Worm (Caenorhabditis elegans): ENCODE results near the gene H01G02.3.

H01G02.3 gene

DNA sequence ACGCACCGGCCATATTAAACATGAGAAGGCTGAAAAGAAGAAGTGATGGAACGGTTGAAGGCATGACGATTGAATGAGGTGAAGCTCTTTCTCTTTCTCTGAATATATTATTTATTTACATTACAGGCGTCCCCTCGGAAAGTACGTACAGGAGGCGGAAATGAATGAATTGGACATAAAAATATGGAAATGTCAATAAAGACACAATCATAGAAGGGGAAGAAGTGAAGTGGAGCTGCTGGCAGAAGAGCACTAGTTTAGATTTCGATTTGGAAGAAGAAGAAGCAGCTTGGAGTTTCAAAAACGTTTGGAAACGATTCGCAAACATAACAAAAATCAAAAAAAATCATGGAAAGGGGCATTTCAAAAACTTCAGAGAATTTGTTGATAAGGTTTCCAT lies 11.7 kb upstream of the H01G02.3 start, which contains the start of gene H01G02.1:
TSS of gene H01G02.1 (minus strand) at position 101 of the 400 bp plus-strand sequence.
- no peak for TF ChIP-seq F13H6.1 (tag; optimal IDR thresholded peaks at IDR 0.05)
- no peak for TF ChIP-seq crh-2 (tag; optimal IDR thresholded peaks at IDR 0.05)
- no peak for TF ChIP-seq nhr-77 (tag; optimal IDR thresholded peaks at IDR 0.05)
- no peak for TF ChIP-seq Y55F3AM.14 (GFP tag; optimal IDR thresholded peaks at IDR 0.05)
- no peak for TF ChIP-seq ceh-16 (tag; optimal IDR thresholded peaks at IDR 0.05)
- TF ChIP-seq nhr-12 (tag; optimal IDR thresholded peaks at IDR 0.05), result no peak
- no peak for TF ChIP-seq nhr-10 (tag; optimal IDR thresholded peaks at IDR 0.05)
- no peak for TF ChIP-seq peb-1 (tag; optimal IDR thresholded peaks at IDR 0.05)
- TF ChIP-seq mbf-1 (tag; optimal IDR thresholded peaks at IDR 0.05), result no peak
- no peak for TF ChIP-seq nhr-23 (tag; optimal IDR thresholded peaks at IDR 0.05)
- no peak for TF ChIP-seq ztf-1 (GFP tag; conservative IDR thresholded peaks at IDR 0.05)
- no peak for TF ChIP-seq nhr-237 (tag; optimal IDR thresholded peaks at IDR 0.05)
- TF ChIP-seq skn-1 (tag; optimal IDR thresholded peaks at IDR 0.05), result no peak
- no peak for TF ChIP-seq aly-2 (tag; optimal IDR thresholded peaks at IDR 0.05)
- no peak for TF ChIP-seq C34F6.9 (tag; optimal IDR thresholded peaks at IDR 0.05)
- no peak for TF ChIP-seq lin-39 (tag; optimal IDR thresholded peaks at IDR 0.05)
- no peak for TF ChIP-seq ZK546.5 (tag; optimal IDR thresholded peaks at IDR 0.05)
- no peak for TF ChIP-seq unc-39 (tag; optimal IDR thresholded peaks at IDR 0.05)
- TF ChIP-seq nhr-11 (tag; optimal IDR thresholded peaks at IDR 0.05), result no peak
- TF ChIP-seq elt-1 (tag; optimal IDR thresholded peaks at IDR 0.05), result no peak

DNA sequence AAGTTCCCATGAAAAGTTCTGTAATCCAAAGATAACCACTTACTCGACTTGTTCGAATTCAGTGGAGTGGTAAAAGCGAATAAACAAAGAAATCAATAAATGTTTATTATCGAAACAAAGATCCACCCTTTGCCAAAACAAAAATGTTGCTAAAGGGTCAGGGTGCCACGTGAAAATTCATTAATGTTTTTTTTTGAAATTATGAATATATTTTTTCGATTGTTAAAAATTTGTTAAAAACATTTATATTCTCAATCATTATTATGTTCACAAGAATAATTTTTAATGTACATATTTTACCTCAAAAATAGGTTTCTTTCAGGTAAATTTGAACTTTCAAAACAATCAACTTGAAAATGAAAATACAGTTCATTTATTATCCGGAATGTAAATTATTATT lies 10.6 kb upstream of the H01G02.3 start, which contains the start of gene H01G02.4:
TSS of gene H01G02.4 (minus strand) at position 101 of the 400 bp plus-strand sequence.
- TF ChIP-seq elt-3 (tag; optimal IDR thresholded peaks at IDR 0.05) (no peak), unc-39 (tag; optimal IDR thresholded peaks at IDR 0.05) (no peak), egl-27 (tag; optimal IDR thresholded peaks at IDR 0.05) (no peak), unc-62 (GFP tag; optimal IDR thresholded peaks at IDR 0.05) (no peak), lin-13 (GFP tag; optimal IDR thresholded peaks at IDR 0.05) (no peak)

DNA sequence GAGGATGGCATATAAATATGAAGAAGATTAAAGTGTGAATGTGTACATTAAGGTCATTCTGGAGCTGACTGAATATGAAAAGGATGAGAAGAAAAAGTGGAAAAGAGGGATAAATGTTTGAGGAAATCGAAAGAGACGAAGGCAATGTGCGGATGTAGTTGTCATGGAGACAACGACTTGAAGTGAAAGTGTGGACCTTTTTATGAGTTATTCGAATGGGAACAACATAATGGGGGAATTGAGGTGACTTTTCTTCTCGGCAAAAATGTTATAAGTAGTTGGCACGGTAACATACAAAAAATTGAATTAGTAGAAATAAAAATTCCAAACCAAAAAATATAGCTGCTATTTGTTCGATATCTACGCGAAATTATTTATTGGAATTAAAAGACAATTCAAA lies 8.7 kb upstream of the H01G02.3 start, which contains the start of gene dyf-18:
TSS of gene dyf-18 (minus strand) at position 101 of the 400 bp plus-strand sequence.
- TF ChIP-seq nhr-6 (tag; optimal IDR thresholded peaks at IDR 0.05) (no peak), ztf-4 (tag; optimal IDR thresholded peaks at IDR 0.05) (no peak), lin-11 (tag; optimal IDR thresholded peaks at IDR 0.05) (no peak)

DNA sequence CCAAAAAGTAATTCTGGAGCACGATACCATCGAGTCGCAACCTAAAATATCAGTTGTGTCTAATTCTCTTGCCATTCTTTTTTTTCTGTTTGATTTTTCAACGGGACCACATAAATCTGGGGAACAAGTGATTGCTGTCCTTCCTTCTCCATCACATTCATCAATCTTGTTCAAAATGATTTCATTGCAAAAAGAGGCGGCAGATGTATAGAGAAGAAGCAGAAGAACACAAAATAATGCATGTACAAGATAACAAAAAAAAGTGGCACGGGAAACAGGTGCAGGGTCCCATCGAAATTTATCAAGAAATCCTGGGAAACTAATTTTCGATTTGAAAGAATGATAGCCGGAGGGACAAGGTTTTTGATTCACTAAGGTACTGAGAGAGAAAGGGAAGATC lies 6.8 kb upstream of the H01G02.3 start:
- TF ChIP-seq R02D3.7 (tag; optimal IDR thresholded peaks at IDR 0.05) (no peak), egl-27 (tag; optimal IDR thresholded peaks at IDR 0.05) (no peak), alr-1 (tag; optimal IDR thresholded peaks at IDR 0.05) (no peak), ZK546.5 (tag; optimal IDR thresholded peaks at IDR 0.05) (no peak), nhr-12 (tag; optimal IDR thresholded peaks at IDR 0.05) (no peak), F13H6.1 (tag; optimal IDR thresholded peaks at IDR 0.05) (peak; percentile 18)

DNA sequence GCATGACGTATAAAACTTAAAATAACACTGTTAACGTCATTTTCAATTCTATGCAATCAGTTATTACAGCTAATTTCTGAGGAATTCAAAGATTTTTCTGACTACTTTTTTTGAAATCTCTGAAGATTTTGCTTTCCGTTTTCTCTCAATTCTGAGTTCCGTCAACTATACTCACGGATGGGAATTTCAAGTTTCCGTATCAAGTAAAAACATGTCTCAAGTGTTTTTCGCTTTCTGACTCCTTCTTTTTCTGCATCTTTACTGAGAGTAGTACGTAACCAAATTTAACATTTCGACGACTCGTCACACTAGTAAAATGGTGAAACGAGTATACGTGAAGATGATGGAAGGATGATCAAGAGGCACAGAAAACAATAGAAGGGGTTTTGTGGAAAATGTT lies 4.4 kb upstream of the H01G02.3 start:
- TF ChIP-seq nhr-237 (tag; optimal IDR thresholded peaks at IDR 0.05), result no peak
- TF ChIP-seq mdl-1 (tag; optimal IDR thresholded peaks at IDR 0.05), result no peak
- no peak for TF ChIP-seq F13H6.1 (tag; optimal IDR thresholded peaks at IDR 0.05)
- no peak for TF ChIP-seq ztf-1 (GFP tag; conservative IDR thresholded peaks at IDR 0.05)
- no peak for TF ChIP-seq nhr-6 (tag; optimal IDR thresholded peaks at IDR 0.05)
- TF ChIP-seq nhr-12 (tag; optimal IDR thresholded peaks at IDR 0.05), result no peak
- no peak for TF ChIP-seq nhr-21 (tag; optimal IDR thresholded peaks at IDR 0.05)
- TF ChIP-seq sma-9 (GFP tag; optimal IDR thresholded peaks at IDR 0.05), result no peak
- no peak for TF ChIP-seq sma-9 (tag; optimal IDR thresholded peaks at IDR 0.05)
- no peak for TF ChIP-seq unc-39 (tag; optimal IDR thresholded peaks at IDR 0.05)
- TF ChIP-seq C34F6.9 (tag; optimal IDR thresholded peaks at IDR 0.05), result no peak
- no peak for TF ChIP-seq sem-4 (tag; optimal IDR thresholded peaks at IDR 0.05)
- TF ChIP-seq snpc-4 (tag; optimal IDR thresholded peaks at IDR 0.05), result no peak
- TF ChIP-seq ama-1 (optimal IDR thresholded peaks at IDR 0.05), result no peak
- TF ChIP-seq gmeb-1 (tag; optimal IDR thresholded peaks at IDR 0.05), result no peak
- no peak for TF ChIP-seq alr-1 (tag; optimal IDR thresholded peaks at IDR 0.05)
- TF ChIP-seq elt-3 (tag; optimal IDR thresholded peaks at IDR 0.05), result no peak
- no peak for TF ChIP-seq lin-13 (GFP tag; optimal IDR thresholded peaks at IDR 0.05)
